Worm (Caenorhabditis elegans): ENCODE measurements around the gene W02D7.11.

DNA sequence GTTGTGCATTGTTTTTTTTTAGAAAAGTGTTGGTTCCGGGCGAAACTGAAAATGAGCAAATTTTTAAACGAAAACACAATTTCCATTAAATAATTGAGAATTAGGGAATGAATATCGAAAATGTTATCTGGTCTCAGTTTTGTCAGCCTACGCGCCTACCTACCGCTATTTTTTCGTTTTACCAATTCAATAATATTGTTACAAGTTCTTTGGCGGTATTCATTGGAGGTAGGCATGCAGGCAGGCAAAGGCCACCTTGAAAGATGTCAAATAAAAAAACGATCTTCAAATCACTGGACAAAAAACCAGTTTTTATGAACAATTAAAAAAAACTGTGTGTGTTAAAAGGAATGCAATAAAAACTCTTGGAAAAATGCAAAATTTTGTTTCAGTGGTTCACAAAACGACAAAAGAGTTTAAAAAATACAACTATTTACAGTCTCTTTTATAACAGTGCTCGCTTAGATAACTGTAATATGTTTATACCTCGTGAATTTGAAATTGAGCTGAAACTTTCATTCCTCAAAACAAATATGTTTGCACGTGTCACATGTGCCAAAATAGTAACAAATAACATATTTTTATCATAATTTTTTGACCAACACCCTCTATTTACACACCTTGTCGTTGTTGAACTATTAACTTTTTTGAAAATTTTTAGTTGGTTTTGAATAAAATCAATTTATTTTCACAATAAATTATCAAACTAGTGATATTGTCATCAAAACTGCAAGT is at the start of gene W02D7.11:
- TF ChIP-seq unc-130 (GFP tag; optimal IDR thresholded peaks at IDR 0.05) (no peak), repo-1 (tag; optimal IDR thresholded peaks at IDR 0.05) (no peak), F22D6.2 (tag; optimal IDR thresholded peaks at IDR 0.05) (no peak), D2030.7 (GFP tag; IDR thresholded peaks at IDR 0.05) (no peak), ama-1 (optimal IDR thresholded peaks at IDR 0.05) (no peak), ama-1 (GFP tag; optimal IDR thresholded peaks at IDR 0.05) (no peak), unc-62 (GFP tag; optimal IDR thresholded peaks at IDR 0.05) (no peak), snpc-4 (GFP tag; optimal IDR thresholded peaks at IDR 0.05) (no peak), snpc-4 (tag; optimal IDR thresholded peaks at IDR 0.05) (no peak)
